Worm (Caenorhabditis elegans) whole organism, L2 larva: ENCODE results near the gene srh-300.

Experiments used
- R02D3.7 ChIP-seq: fragments of 150-350 bp; optimal IDR thresholded peaks from 2 replicates; lab custom pipeline; 2014; ENCODE audit warnings: missing biosample characterization, missing genetic modification characterization
- aly-2 ChIP-seq: fragments of 150-350 bp; optimal IDR thresholded peaks from 2 replicates; lab custom pipeline; 2014; ENCODE audit warnings: missing biosample characterization, missing genetic modification characterization
- dmd-4 ChIP-seq: sonication (generic microtip); optimal IDR thresholded peaks from 2 replicates; lab custom pipeline; 2017; ENCODE audit warnings: missing biosample characterization, missing genetic modification characterization
- egl-27 ChIP-seq: sonication (generic microtip); optimal IDR thresholded peaks from 3 replicates; lab custom pipeline; 2017; ENCODE audit warnings: missing biosample characterization, missing genetic modification reagents, missing genetic modification characterization
- elt-1 ChIP-seq: fragments of 150-350 bp; optimal IDR thresholded peaks from 2 replicates; lab custom pipeline; 2014; ENCODE audit warnings: missing biosample characterization, missing genetic modification characterization
- fos-1 ChIP-seq: fragments of 150-350 bp; optimal IDR thresholded peaks from 2 replicates; lab custom pipeline; 2014; ENCODE audit warnings: missing biosample characterization, missing genetic modification characterization
- lin-11 ChIP-seq: fragments of 150-350 bp; sonication (generic microtip); optimal IDR thresholded peaks from 2 replicates; lab custom pipeline; 2014; ENCODE audit warnings: missing biosample characterization, missing genetic modification characterization, inconsistent platforms, mixed read lengths
- nhr-11 ChIP-seq: fragments of 150-350 bp; optimal IDR thresholded peaks from 2 replicates; lab custom pipeline; 2014; ENCODE audit warnings: missing biosample characterization, missing genetic modification characterization
- nhr-237 ChIP-seq: fragments of 150-350 bp; optimal IDR thresholded peaks from 2 replicates; lab custom pipeline; 2014; ENCODE audit warnings: missing biosample characterization, missing genetic modification characterization
- skn-1 ChIP-seq: sonication (generic microtip); optimal IDR thresholded peaks from 2 replicates; lab custom pipeline; 2017; ENCODE audit warnings: missing biosample characterization, missing genetic modification characterization
- snpc-4 ChIP-seq: fragments of 150-350 bp; optimal IDR thresholded peaks from 2 replicates; lab custom pipeline; 2014; ENCODE audit warnings: missing biosample characterization, missing genetic modification characterization

- TF ChIP-seq snpc-4 (tag; lab: Kevin White, UChicago), result no peak
- no peak for TF ChIP-seq R02D3.7
- no peak for TF ChIP-seq fos-1 (tag; lab: Kevin White, UChicago)
- no peak for TF ChIP-seq nhr-237 (tag; lab: Kevin White, UChicago)
- no peak for TF ChIP-seq skn-1 (tag; lab: Kevin White, UChicago)
- TF ChIP-seq lin-11 (tag; lab: Kevin White, UChicago), result no peak
- TF ChIP-seq egl-27 (tag; lab: Kevin White, UChicago), result no peak
- TF ChIP-seq dmd-4, result no peak
- no peak for TF ChIP-seq nhr-11
- no peak for TF ChIP-seq elt-1 (tag; lab: Kevin White, UChicago)
- TF ChIP-seq aly-2 (tag; lab: Kevin White, UChicago), result no peak
Measured at ce11 chrV:17790191-17790590, 31.7 kb upstream of the srh-300 start, which contains the start of gene srh-290.
